Fruit fly (Drosophila melanogaster): ENCODE measurements around the gene CG34452.

The CG34452 gene

dm6 chr3L:15713932-15714492 lies 26.3 kb upstream of the CG34452 start (continued):
- TF ChIP-seq crp (GFP tag; optimal IDR thresholded peaks at IDR 0.05): peak in 1 of 2 experiments; percentile 2
- TF ChIP-seq rib (GFP tag; IDR thresholded peaks at IDR 0.05): peak; percentile 27; the same call in 1 of the 2 replicates
- peak; percentile 55; the same call in 1 of the 2 replicates for TF ChIP-seq ranshi (GFP tag; IDR thresholded peaks at IDR 0.05)
- peak; percentile 38 for TF ChIP-seq Jarid2 (GFP tag; optimal IDR thresholded peaks at IDR 0.05)
- TF ChIP-seq so (GFP tag; IDR thresholded peaks at IDR 0.05): 0 out of 3 replicates have a peak, but pooled peaks have one; percentile 62
- TF ChIP-seq run (tag; optimal IDR thresholded peaks at IDR 0.05): no peak
- TF ChIP-seq Sry-δ (GFP tag; optimal IDR thresholded peaks at IDR 0.05): peak; percentile 32
- TF ChIP-seq cas (GFP tag; IDR thresholded peaks at IDR 0.05): no peak
- peak; percentile 43 for TF ChIP-seq gsb-n (tag; optimal IDR thresholded peaks at IDR 0.05)
- peak; percentile 11 for TF ChIP-seq salm (tag; optimal IDR thresholded peaks at IDR 0.05)
- TF ChIP-seq Asciz (GFP tag; optimal IDR thresholded peaks at IDR 0.05): peak; percentile 70
- no peak for TF ChIP-seq br (optimal IDR thresholded peaks at IDR 0.05)
- no peak for TF ChIP-seq CG11696 (GFP tag; IDR thresholded peaks at IDR 0.05)
- TF ChIP-seq Scr (GFP tag; IDR thresholded peaks at IDR 0.05; ENCODE audit: partially characterized antibody): no peak
- no peak for TF ChIP-seq CG7357 (GFP tag; IDR thresholded peaks at IDR 0.05)
- peak; percentile 66 for TF ChIP-seq ac (GFP tag; optimal IDR thresholded peaks at IDR 0.05)
- TF ChIP-seq CG18262 (tag; optimal IDR thresholded peaks at IDR 0.05): peak; percentile 35
- no peak for TF ChIP-seq sens-2 (GFP tag; IDR thresholded peaks at IDR 0.05)
- TF ChIP-seq Ada2b (GFP tag; IDR thresholded peaks at IDR 0.05): no peak
- TF ChIP-seq ab (GFP tag; optimal IDR thresholded peaks at IDR 0.05): no peak
- TF ChIP-seq CG5180 (GFP tag; optimal IDR thresholded peaks at IDR 0.05): peak; percentile 34
- peak; percentile 75 for TF ChIP-seq nau (GFP tag; optimal IDR thresholded peaks at IDR 0.05)
- TF ChIP-seq en (GFP tag; optimal IDR thresholded peaks at IDR 0.05): peak; percentile 16
- no peak for TF ChIP-seq Sry-β (GFP tag; optimal IDR thresholded peaks at IDR 0.05)
- TF ChIP-seq CG12391 (tag; optimal IDR thresholded peaks at IDR 0.05): no peak
- TF ChIP-seq CG1832 (GFP tag; optimal IDR thresholded peaks at IDR 0.05): no peak
- peak; percentile 40 for TF ChIP-seq sima (GFP tag; optimal IDR thresholded peaks at IDR 0.05)
- TF ChIP-seq Rfx (GFP tag; IDR thresholded peaks at IDR 0.05): peak; percentile 42; the same call in 1 of the 2 replicates
- no peak for TF ChIP-seq Deaf1 (tag; optimal IDR thresholded peaks at IDR 0.05)
- TF ChIP-seq stc (GFP tag; IDR thresholded peaks at IDR 0.05): peak; percentile 59; the same call in 1 of the 2 replicates
- TF ChIP-seq CG8478 (optimal IDR thresholded peaks at IDR 0.05): no peak
- TF ChIP-seq da (GFP tag; optimal IDR thresholded peaks at IDR 0.05): peak; percentile 61
- TF ChIP-seq tup (GFP tag; optimal IDR thresholded peaks at IDR 0.05): peak; percentile 40
- peak; percentile 57 for TF ChIP-seq her (GFP tag; optimal IDR thresholded peaks at IDR 0.05)
- TF ChIP-seq CG14860 (GFP tag; IDR thresholded peaks at IDR 0.05; ENCODE audit: partially characterized antibody): no peak
- no peak for TF ChIP-seq CG32767 (GFP tag; IDR thresholded peaks at IDR 0.05)
- peak; percentile 30 for TF ChIP-seq CG3163 (GFP tag; optimal IDR thresholded peaks at IDR 0.05)
- no peak for TF ChIP-seq vfl (GFP tag; optimal IDR thresholded peaks at IDR 0.05)
- no peak for TF ChIP-seq H2.0 (GFP tag; IDR thresholded peaks at IDR 0.05)
- TF ChIP-seq hbn (GFP tag; IDR thresholded peaks at IDR 0.05; ENCODE audit: partially characterized antibody): no peak
- no peak for TF ChIP-seq CG34376 (GFP tag; optimal IDR thresholded peaks at IDR 0.05)
- TF ChIP-seq NFAT (GFP tag; IDR thresholded peaks at IDR 0.05): no peak
- no peak for TF ChIP-seq pzg (GFP tag; optimal IDR thresholded peaks at IDR 0.05)
- no peak for TF ChIP-seq D (optimal IDR thresholded peaks at IDR 0.05)
- TF ChIP-seq D (GFP tag; optimal IDR thresholded peaks at IDR 0.05): peak; percentile 43
- TF ChIP-seq CG4707 (GFP tag; optimal IDR thresholded peaks at IDR 0.05): peak; percentile 51
- peak; percentile 53 for TF ChIP-seq CG18764 (GFP tag; optimal IDR thresholded peaks at IDR 0.05)
- peak; percentile 52 for TF ChIP-seq CG8924 (tag; optimal IDR thresholded peaks at IDR 0.05)
- peak; percentile 70 for TF ChIP-seq CG7987 (GFP tag; optimal IDR thresholded peaks at IDR 0.05)
- TF ChIP-seq ewg (GFP tag; optimal IDR thresholded peaks at IDR 0.05): peak; percentile 5
- TF ChIP-seq Nf-YA (GFP tag; IDR thresholded peaks at IDR 0.05): peak; percentile 69; the same call in 1 of the 2 replicates
